Worm (Caenorhabditis elegans) whole organism, mixed stage, embryonic: ENCODE results near the gene tth-1.

Source experiments
- M03D4.4 ChIP-seq: sonication (generic microtip); optimal IDR thresholded peaks from 2 replicates; lab custom pipeline; 2017; ENCODE audit warnings: mild to moderate bottlenecking, missing genetic modification characterization, missing compliant biosample characterization
- blmp-1 ChIP-seq: fragments of 150-350 bp; optimal IDR thresholded peaks from 2 replicates; lab custom pipeline; 2014; ENCODE audit warnings: missing biosample characterization, missing genetic modification characterization
- ceh-39 ChIP-seq: fragments of 150-350 bp; optimal IDR thresholded peaks from 2 replicates; lab custom pipeline; 2014; ENCODE audit warnings: missing biosample characterization, missing genetic modification characterization
- ceh-83 ChIP-seq: fragments of 200-800 bp; sonication (Bioruptor generic); optimal IDR thresholded peaks from 2 replicates; lab custom pipeline; 2018; ENCODE audit warnings: mild to moderate bottlenecking, missing genetic modification characterization, missing compliant biosample characterization
- ces-1 ChIP-seq: fragments of 150-350 bp; optimal IDR thresholded peaks from 2 replicates; lab custom pipeline; 2014; ENCODE audit warnings: missing biosample characterization, missing genetic modification reagents, missing genetic modification characterization
- elt-1 ChIP-seq: sonication (generic microtip); optimal IDR thresholded peaks from 2 replicates; lab custom pipeline; 2017; ENCODE audit warnings: missing genetic modification characterization, mild to moderate bottlenecking, missing compliant biosample characterization, antibody characterized with exemption, moderate library complexity, borderline replicate concordance; ENCODE audit not compliant: insufficient read depth
- elt-3 ChIP-seq: fragments of 150-350 bp; optimal IDR thresholded peaks from 2 replicates; lab custom pipeline; 2014; ENCODE audit warnings: missing biosample characterization, missing genetic modification characterization
- flh-1 ChIP-seq: fragments of 200-800 bp; sonication (Bioruptor generic); optimal IDR thresholded peaks from 2 replicates; lab custom pipeline; 2018; ENCODE audit warnings: mild to moderate bottlenecking, missing genetic modification characterization, moderate library complexity, missing compliant biosample characterization
- ham-2 ChIP-seq: fragments of 200-800 bp; sonication (Bioruptor generic); optimal IDR thresholded peaks from 2 replicates; lab custom pipeline; 2018; ENCODE audit warnings: mild to moderate bottlenecking, missing genetic modification characterization, missing compliant biosample characterization
- hlh-1 ChIP-seq: fragments of 150-350 bp; optimal IDR thresholded peaks from 2 replicates; lab custom pipeline; 2014; ENCODE audit warnings: missing biosample characterization, missing genetic modification reagents, missing genetic modification characterization
- lin-13 ChIP-seq: fragments of 150-350 bp; optimal IDR thresholded peaks from 2 replicates; lab custom pipeline; 2014; ENCODE audit warnings: missing biosample characterization, missing genetic modification characterization
- lsy-2 ChIP-seq: fragments of 150-350 bp; optimal IDR thresholded peaks from 2 replicates; lab custom pipeline; 2014; ENCODE audit warnings: missing biosample characterization, missing genetic modification characterization
- mab-5 ChIP-seq: fragments of 150-350 bp; optimal IDR thresholded peaks from 2 replicates; lab custom pipeline; 2014; ENCODE audit warnings: missing biosample characterization, missing genetic modification characterization
- mep-1 ChIP-seq: fragments of 150-350 bp; optimal IDR thresholded peaks from 2 replicates; lab custom pipeline; 2017; ENCODE audit warnings: missing biosample characterization, missing genetic modification reagents, missing genetic modification characterization, inconsistent platforms
- mls-2 ChIP-seq: sonication (generic microtip); optimal IDR thresholded peaks from 2 replicates; lab custom pipeline; 2016; ENCODE audit warnings: mild to moderate bottlenecking, missing genetic modification characterization, moderate library complexity, missing compliant biosample characterization
- nhr-2 ChIP-seq: fragments of 150-350 bp; optimal IDR thresholded peaks from 2 replicates; lab custom pipeline; 2014; ENCODE audit warnings: missing biosample characterization, missing genetic modification characterization
- nhr-237 ChIP-seq: fragments of 150-350 bp; optimal IDR thresholded peaks from 2 replicates; lab custom pipeline; 2014; ENCODE audit warnings: missing biosample characterization, missing genetic modification characterization
- nhr-28 ChIP-seq: fragments of 150-350 bp; optimal IDR thresholded peaks from 2 replicates; lab custom pipeline; 2014; ENCODE audit warnings: missing biosample characterization, missing genetic modification characterization
- nhr-76 ChIP-seq: sonication (generic microtip); optimal IDR thresholded peaks from 2 replicates; lab custom pipeline; 2017; ENCODE audit warnings: missing biosample characterization, missing genetic modification characterization
- sem-2 ChIP-seq: fragments of 200-800 bp; sonication (Bioruptor generic); optimal IDR thresholded peaks from 2 replicates; lab custom pipeline; 2018; ENCODE audit warnings: mild to moderate bottlenecking, missing genetic modification characterization, missing compliant biosample characterization
- snpc-4 ChIP-seq: fragments of 150-350 bp; optimal IDR thresholded peaks from 2 replicates; lab custom pipeline; 2014; ENCODE audit warnings: missing biosample characterization, missing genetic modification characterization
- sptf-1 ChIP-seq: sonication (generic microtip); optimal IDR thresholded peaks from 2 replicates; lab custom pipeline; 2017; ENCODE audit warnings: mild to moderate bottlenecking, missing genetic modification characterization, moderate library complexity, missing compliant biosample characterization
- tbx-8 ChIP-seq: fragments of 200-800 bp; sonication (Bioruptor generic); optimal IDR thresholded peaks from 2 replicates; lab custom pipeline; 2018; ENCODE audit warnings: mild to moderate bottlenecking, missing genetic modification characterization, moderate library complexity, missing compliant biosample characterization
- unc-62 ChIP-seq: fragments of 150-350 bp; optimal IDR thresholded peaks from 2 replicates; lab custom pipeline; 2014; ENCODE audit warnings: missing biosample characterization, missing genetic modification reagents, missing genetic modification characterization
- zip-8 ChIP-seq: fragments of 150-350 bp; optimal IDR thresholded peaks from 2 replicates; lab custom pipeline; 2014; ENCODE audit warnings: missing biosample characterization, missing genetic modification characterization
- ztf-11 ChIP-seq: fragments of 150-350 bp; optimal IDR thresholded peaks from 2 replicates; lab custom pipeline; 2014; ENCODE audit warnings: missing biosample characterization, missing genetic modification characterization

Gene tth-1

ce11 chrX:8423633-8424032, at the start of gene tth-1:
Gene tth-1, minus strand, starts transcription at chrX:8423733.
- no peak for TF ChIP-seq ztf-11 (tag; lab: Kevin White, UChicago)
- TF ChIP-seq lsy-2: no peak
- TF ChIP-seq zip-8 (tag; lab: Kevin White, UChicago): no peak
- TF ChIP-seq sptf-1 (tag; lab: Kevin White, UChicago): no peak
- TF ChIP-seq elt-1 (tag; lab: Kevin White, UChicago): no peak
- no peak for TF ChIP-seq nhr-2 (tag; lab: Kevin White, UChicago)
- TF ChIP-seq nhr-28 (tag; lab: Kevin White, UChicago): no peak
- no peak for TF ChIP-seq nhr-76 (tag; lab: Kevin White, UChicago)
- no peak for TF ChIP-seq unc-62 (GFP tag; lab: Kevin White, UChicago)
- TF ChIP-seq ceh-39 (tag; lab: Kevin White, UChicago): no peak
- no peak for TF ChIP-seq ceh-83 (GFP tag; lab: Kevin White, UChicago)
- no peak for TF ChIP-seq mls-2 (tag; lab: Kevin White, UChicago)

ce11 chrX:8470126-8470772, 46.7 kb upstream of the tth-1 start, which contains the start of gene mec-10:
Gene mec-10, minus strand, starts transcription at chrX:8470314.
- TF ChIP-seq blmp-1 (tag; lab: Kevin White, UChicago) (no peak), sem-2 (no peak), snpc-4 (tag; lab: Kevin White, UChicago) (no peak), sptf-1 (tag; lab: Kevin White, UChicago) (no peak), ceh-39 (tag; lab: Kevin White, UChicago) (no peak), tbx-8 (no peak), unc-62 (GFP tag; lab: Kevin White, UChicago) (no peak), flh-1 (GFP tag; lab: Kevin White, UChicago) (no peak), ces-1 (GFP tag; lab: Kevin White, UChicago) (no peak), ham-2 (GFP tag; lab: Kevin White, UChicago) (no peak)

ce11 chrX:8463889-8464444, 40.4 kb upstream of the tth-1 start:
- TF ChIP-seq lsy-2 (no peak), elt-1 (tag; lab: Kevin White, UChicago) (peak; percentile 44)

ce11 chrX:8463085-8463645, 39.6 kb upstream of the tth-1 start, which contains the start of gene F16F9.4:
Gene F16F9.4, minus strand, starts transcription at chrX:8463360.
- no peak for TF ChIP-seq mep-1 (tag; lab: Kevin White, UChicago)
- TF ChIP-seq ztf-11 (tag; lab: Kevin White, UChicago): no peak
- no peak for TF ChIP-seq nhr-2 (tag; lab: Kevin White, UChicago)
- no peak for TF ChIP-seq unc-62 (GFP tag; lab: Kevin White, UChicago)
- TF ChIP-seq ces-1 (GFP tag; lab: Kevin White, UChicago): no peak
- TF ChIP-seq nhr-76 (tag; lab: Kevin White, UChicago): no peak
- TF ChIP-seq zip-8 (tag; lab: Kevin White, UChicago): no peak
- TF ChIP-seq snpc-4 (tag; lab: Kevin White, UChicago): no peak
- no peak for TF ChIP-seq ceh-39 (tag; lab: Kevin White, UChicago)
- no peak for TF ChIP-seq blmp-1 (tag; lab: Kevin White, UChicago)
- no peak for TF ChIP-seq sptf-1 (tag; lab: Kevin White, UChicago)
- no peak for TF ChIP-seq elt-3 (tag; lab: Kevin White, UChicago)
- no peak for TF ChIP-seq nhr-237 (tag; lab: Kevin White, UChicago)

- peak; percentile 60 for TF ChIP-seq elt-1 (tag; lab: Kevin White, UChicago)
- no peak for TF ChIP-seq sem-2
- no peak for TF ChIP-seq flh-1 (GFP tag; lab: Kevin White, UChicago)
- TF ChIP-seq, all 35 proteins: peak for 1
Measured at ce11 chrX:8460958-8461357, 37.4 kb upstream of the tth-1 start.

ce11 chrX:8459789-8460188, 36.3 kb upstream of the tth-1 start:
- no peak for TF ChIP-seq sptf-1 (tag; lab: Kevin White, UChicago)
- no peak for TF ChIP-seq ceh-39 (tag; lab: Kevin White, UChicago)
- TF ChIP-seq mab-5 (tag; lab: Kevin White, UChicago): no peak
- TF ChIP-seq nhr-76 (tag; lab: Kevin White, UChicago): no peak
- no peak for TF ChIP-seq zip-8 (tag; lab: Kevin White, UChicago)
- no peak for TF ChIP-seq sem-2
- TF ChIP-seq tbx-8: no peak
- no peak for TF ChIP-seq M03D4.4 (tag; lab: Kevin White, UChicago)
- no peak for TF ChIP-seq ceh-83 (GFP tag; lab: Kevin White, UChicago)
- no peak for TF ChIP-seq ztf-11 (tag; lab: Kevin White, UChicago)
- no peak for TF ChIP-seq nhr-2 (tag; lab: Kevin White, UChicago)
- no peak for TF ChIP-seq hlh-1
- no peak for TF ChIP-seq lin-13 (tag; lab: Kevin White, UChicago)
